Worm (Caenorhabditis elegans) whole organism, L3 larva: ENCODE data around the gene fip-1.

Experiments used
- ceh-16 ChIP-seq: sonication (generic microtip); optimal IDR thresholded peaks from 2 replicates; lab custom pipeline; 2017; ENCODE audit warnings: missing biosample characterization, missing genetic modification characterization
- ceh-28 ChIP-seq: fragments of 150-350 bp; optimal IDR thresholded peaks from 2 replicates; lab custom pipeline; 2014; ENCODE audit warnings: missing biosample characterization, missing genetic modification reagents, missing genetic modification characterization
- ceh-9 ChIP-seq: sonication (generic microtip); optimal IDR thresholded peaks from 2 replicates; lab custom pipeline; 2018; ENCODE audit warnings: missing biosample characterization, missing genetic modification characterization
- egl-27 ChIP-seq: sonication (generic microtip); optimal IDR thresholded peaks from 4 replicates; lab custom pipeline; 2017; ENCODE audit warnings: missing biosample characterization, missing genetic modification reagents, missing genetic modification characterization
- nfya-1 ChIP-seq: sonication (generic microtip); optimal IDR thresholded peaks from 2 replicates; lab custom pipeline; 2017; ENCODE audit warnings: missing genetic modification characterization, mild to moderate bottlenecking, missing compliant biosample characterization, antibody characterized with exemption, moderate library complexity; ENCODE audit not compliant: insufficient read depth
- nhr-12 ChIP-seq: fragments of 150-350 bp; optimal IDR thresholded peaks from 2 replicates; lab custom pipeline; 2014; ENCODE audit warnings: missing biosample characterization, missing genetic modification characterization
- nhr-237 ChIP-seq: fragments of 150-350 bp; optimal IDR thresholded peaks from 2 replicates; lab custom pipeline; 2014; ENCODE audit warnings: missing biosample characterization, missing genetic modification characterization
- nhr-28 ChIP-seq: fragments of 150-350 bp; optimal IDR thresholded peaks from 2 replicates; lab custom pipeline; 2014; ENCODE audit warnings: missing biosample characterization, missing genetic modification characterization
- pha-4 ChIP-seq: fragments of 150-350 bp; optimal IDR thresholded peaks from 2 replicates; lab custom pipeline; 2014; ENCODE audit warnings: missing biosample characterization, missing genetic modification reagents, missing genetic modification characterization
- unc-39 ChIP-seq: sonication (generic microtip); optimal IDR thresholded peaks from 4 replicates; lab custom pipeline; 2017; ENCODE audit warnings: missing biosample characterization, missing genetic modification characterization

DNA sequence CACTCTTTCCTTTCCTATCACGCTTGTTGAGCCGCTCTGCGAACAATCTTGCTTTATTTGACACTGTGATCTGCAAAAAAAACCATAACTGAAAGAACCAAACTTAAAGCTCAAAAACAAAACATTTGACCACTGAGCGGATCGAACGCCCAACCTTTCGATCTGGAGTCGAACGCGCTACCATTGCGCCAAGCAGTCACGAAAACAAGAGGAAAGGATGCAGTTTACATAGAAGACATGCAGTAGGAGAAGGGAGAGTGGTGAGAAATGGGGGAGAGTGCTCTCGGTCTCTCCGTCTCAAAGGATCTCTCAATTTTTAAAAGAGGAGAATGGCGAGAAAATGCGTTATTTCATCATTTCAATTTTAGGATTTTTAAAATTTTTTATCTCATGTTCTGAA is 38.8 kb downstream of the fip-1 start:
- no peak for TF ChIP-seq unc-39 (tag; lab: Kevin White, UChicago)
- no peak for TF ChIP-seq egl-27 (tag; lab: Kevin White, UChicago)
- TF ChIP-seq nhr-237: no peak
- peak; percentile 71 for TF ChIP-seq nfya-1
- TF ChIP-seq pha-4: peak; percentile 71
- TF ChIP-seq ceh-28: no peak
- TF ChIP-seq nhr-12 (tag; lab: Kevin White, UChicago): no peak
- no peak for TF ChIP-seq ceh-16 (tag; lab: Kevin White, UChicago)
- TF ChIP-seq nhr-28: no peak
- TF ChIP-seq ceh-9 (tag; lab: Kevin White, UChicago): no peak
